Fruit fly (Drosophila melanogaster) S2 (cell line): ENCODE data around the gene CG42272.

Source experiments
- CG8478 ChIP-seq: fragments of >200 bp; optimal IDR thresholded peaks from 2 replicates; lab custom pipeline; 2018
- CTCF ChIP-seq, 2 experiments: fragments of >200 bp; optimal IDR thresholded peaks; 2 replicates each; lab custom pipeline; 2018

DNA sequence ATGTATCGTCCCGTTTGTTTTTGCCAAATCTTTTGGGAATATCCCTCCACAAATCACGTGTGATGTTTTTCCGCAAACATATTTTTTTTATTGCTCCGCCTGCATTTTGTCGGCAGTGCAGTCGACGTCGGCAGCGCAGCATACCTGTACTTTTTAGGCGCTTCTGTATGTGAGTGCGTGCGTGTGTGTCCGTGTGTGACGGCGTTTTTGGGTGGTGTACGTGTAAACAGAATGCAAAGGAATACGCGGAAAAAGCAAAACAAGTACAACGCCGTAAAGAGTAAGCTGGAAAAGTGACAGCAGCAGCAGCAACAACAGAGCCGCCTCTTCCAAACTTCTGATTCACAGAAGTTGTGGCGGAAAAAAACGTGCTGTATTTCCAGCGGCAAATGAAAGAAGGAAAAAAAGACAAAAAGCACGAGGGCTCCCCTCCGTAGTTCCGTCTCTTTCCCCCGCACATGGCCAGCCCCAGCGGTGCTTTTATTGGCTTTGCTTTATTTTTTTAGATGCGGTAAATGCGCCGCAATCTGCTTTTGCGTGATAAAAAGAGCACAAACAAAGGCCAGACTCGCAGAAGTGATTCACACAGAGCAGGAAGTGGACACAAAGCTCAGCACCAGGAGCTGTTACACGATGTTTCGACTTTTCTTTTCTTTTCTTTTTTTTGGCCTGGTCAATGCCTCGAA, 32.6 kb upstream of the CG42272 start:
- no peak for TF ChIP-seq CTCF (optimal IDR thresholded peaks at IDR 0.05; lab: Kevin White, UChicago)
- no peak for TF ChIP-seq CG8478 (lab: Kevin White, UChicago)
